Fruit fly (Drosophila melanogaster) whole organism, prepupa: ENCODE results near the gene CG10841.

Experiments used
- Blimp-1 ChIP-seq: fragments of 200-800 bp; sonication (Bioruptor generic); optimal IDR thresholded peaks from 3 replicates; lab custom pipeline; 2017; ENCODE audit warnings: missing biosample characterization, missing genetic modification characterization, mild to moderate bottlenecking, moderate library complexity, missing genetic modification reagents
- CG10669 ChIP-seq: fragments of 200-800 bp; sonication (Bioruptor generic); optimal IDR thresholded peaks from 3 replicates; lab custom pipeline; 2018; ENCODE audit warnings: missing biosample characterization, mild to moderate bottlenecking, missing genetic modification characterization, moderate library complexity
- CG11294 ChIP-seq: fragments of 200-800 bp; sonication (Bioruptor generic); IDR thresholded peaks from 2 replicates; pipeline ENCODE4 v1.3.6; 2022; ENCODE audit warnings: missing biosample characterization, missing genetic modification characterization
- CG11762 ChIP-seq: fragments of 200-800 bp; sonication (Bioruptor generic); optimal IDR thresholded peaks from 3 replicates; lab custom pipeline; 2016; ENCODE audit warnings: missing biosample characterization, missing genetic modification characterization; ENCODE audit not compliant: insufficient read depth
- CG16779 ChIP-seq: fragments of 200-800 bp; sonication (Bioruptor generic); optimal IDR thresholded peaks from 3 replicates; lab custom pipeline; 2017; ENCODE audit warnings: missing biosample characterization, mild to moderate bottlenecking, missing genetic modification characterization
- CG3032 ChIP-seq: fragments of 200-800 bp; optimal IDR thresholded peaks from 2 replicates; lab custom pipeline; 2019; ENCODE audit warnings: missing biosample characterization, mild to moderate bottlenecking, missing genetic modification characterization, moderate library complexity
- CG31627 ChIP-seq: fragments of 200-800 bp; sonication (Bioruptor generic); optimal IDR thresholded peaks from 3 replicates; lab custom pipeline; 2016; ENCODE audit warnings: missing biosample characterization, missing genetic modification characterization
- CG32006 ChIP-seq: fragments of 200-800 bp; sonication (Bioruptor generic); optimal IDR thresholded peaks from 3 replicates; lab custom pipeline; 2017; ENCODE audit warnings: missing biosample characterization, mild to moderate bottlenecking, missing genetic modification characterization
- CG34406 ChIP-seq: fragments of 200-800 bp; sonication (Bioruptor generic); optimal IDR thresholded peaks from 3 replicates; lab custom pipeline; 2016; ENCODE audit warnings: missing biosample characterization, missing genetic modification characterization
- CG3919 ChIP-seq: fragments of 200-800 bp; sonication (Bioruptor generic); optimal IDR thresholded peaks from 3 replicates; lab custom pipeline; 2016; ENCODE audit warnings: missing biosample characterization, missing genetic modification characterization
- CG6163 ChIP-seq: fragments of 200-800 bp; sonication (Bioruptor generic); IDR thresholded peaks from 3 replicates; pipeline ENCODE4 v1.3.6; 2022; ENCODE audit warnings: missing biosample characterization, missing genetic modification characterization
- CG6792 ChIP-seq: fragments of 200-800 bp; sonication (Bioruptor generic); optimal IDR thresholded peaks from 3 replicates; lab custom pipeline; 2016; ENCODE audit warnings: missing biosample characterization, missing genetic modification characterization
- CG6808 ChIP-seq: fragments of 200-800 bp; sonication (Bioruptor generic); optimal IDR thresholded peaks from 3 replicates; lab custom pipeline; 2017; ENCODE audit warnings: missing biosample characterization, missing genetic modification characterization, mild to moderate bottlenecking, moderate library complexity, missing genetic modification reagents
- CG7368 ChIP-seq: fragments of 200-800 bp; sonication (Bioruptor generic); optimal IDR thresholded peaks from 3 replicates; lab custom pipeline; 2016; ENCODE audit warnings: missing biosample characterization, missing genetic modification characterization
- CG8119 ChIP-seq: fragments of 200-800 bp; sonication (Bioruptor generic); IDR thresholded peaks from 3 replicates; pipeline ENCODE4 v1.3.6; 2022; ENCODE audit warnings: missing biosample characterization, missing genetic modification characterization
- Eip78C ChIP-seq: fragments of 200-800 bp; sonication (Bioruptor generic); peaks from one replicate; lab custom pipeline; 2016; ENCODE audit warnings: missing biosample characterization, missing genetic modification characterization
- Eip93F ChIP-seq: fragments of 200-800 bp; sonication (Bioruptor generic); optimal IDR thresholded peaks from 2 replicates; lab custom pipeline; 2016; ENCODE audit warnings: missing biosample characterization, mild to moderate bottlenecking, missing genetic modification characterization
- Ets96B ChIP-seq: fragments of 200-800 bp; optimal IDR thresholded peaks from 2 replicates; lab custom pipeline; 2019; ENCODE audit warnings: missing biosample characterization, mild to moderate bottlenecking, missing genetic modification characterization, moderate library complexity
- Gug ChIP-seq: fragments of 200-800 bp; sonication (Bioruptor generic); IDR thresholded peaks from 2 replicates; pipeline ENCODE4 v1.3.6; 2022; ENCODE audit warnings: missing biosample characterization, missing genetic modification characterization
- Lpt ChIP-seq: fragments of 200-800 bp; sonication (Bioruptor generic); optimal IDR thresholded peaks from 3 replicates; lab custom pipeline; 2016; ENCODE audit warnings: missing biosample characterization, missing genetic modification characterization
- OdsH ChIP-seq: fragments of 200-800 bp; sonication (Bioruptor generic); optimal IDR thresholded peaks from 3 replicates; lab custom pipeline; 2016; ENCODE audit warnings: missing biosample characterization, missing genetic modification characterization
- Smox ChIP-seq: fragments of 200-800 bp; sonication (Bioruptor generic); optimal IDR thresholded peaks from 3 replicates; lab custom pipeline; 2016; ENCODE audit warnings: missing biosample characterization, missing genetic modification characterization
- Sox102F ChIP-seq: fragments of 200-800 bp; sonication (Bioruptor generic); optimal IDR thresholded peaks from 2 replicates; lab custom pipeline; 2016; ENCODE audit warnings: missing biosample characterization, mild to moderate bottlenecking, missing genetic modification characterization
- Sox14 ChIP-seq: fragments of 200-800 bp; sonication (Bioruptor generic); optimal IDR thresholded peaks from 3 replicates; lab custom pipeline; 2016; ENCODE audit warnings: missing biosample characterization, missing genetic modification characterization
- achi ChIP-seq: fragments of 200-800 bp; sonication (Bioruptor generic); optimal IDR thresholded peaks from 3 replicates; lab custom pipeline; 2016; ENCODE audit warnings: missing biosample characterization, missing genetic modification characterization
- acj6 ChIP-seq: fragments of 200-800 bp; sonication (Bioruptor generic); optimal IDR thresholded peaks from 3 replicates; lab custom pipeline; 2016; ENCODE audit warnings: missing biosample characterization, missing genetic modification characterization
- cyc ChIP-seq: fragments of 200-800 bp; sonication (Bioruptor generic); optimal IDR thresholded peaks from 3 replicates; lab custom pipeline; 2016; ENCODE audit warnings: missing biosample characterization, missing genetic modification characterization
- dac ChIP-seq: fragments of 200-800 bp; sonication (Bioruptor generic); optimal IDR thresholded peaks from 2 replicates; lab custom pipeline; 2017; ENCODE audit warnings: missing biosample characterization, mild to moderate bottlenecking, missing genetic modification characterization
- eg ChIP-seq: fragments of 200-800 bp; sonication (Bioruptor generic); IDR thresholded peaks from 3 replicates; pipeline ENCODE4 v1.3.6; 2022; ENCODE audit warnings: missing biosample characterization, missing genetic modification characterization
- esn ChIP-seq: fragments of 200-800 bp; sonication (Bioruptor generic); optimal IDR thresholded peaks from 2 replicates; lab custom pipeline; 2016; ENCODE audit warnings: missing biosample characterization, mild to moderate bottlenecking, missing genetic modification characterization, moderate library complexity
- fd59A ChIP-seq: fragments of 200-800 bp; sonication (Bioruptor generic); optimal IDR thresholded peaks from 2 replicates; lab custom pipeline; 2017; ENCODE audit warnings: missing biosample characterization, mild to moderate bottlenecking, missing genetic modification characterization, missing genetic modification reagents
- fd85E ChIP-seq: fragments of 200-800 bp; sonication (Bioruptor generic); optimal IDR thresholded peaks from 3 replicates; lab custom pipeline; 2016; ENCODE audit warnings: missing biosample characterization, missing genetic modification characterization
- fkh ChIP-seq: fragments of 200-800 bp; sonication (Bioruptor generic); optimal IDR thresholded peaks from 3 replicates; lab custom pipeline; 2017; ENCODE audit warnings: missing biosample characterization, mild to moderate bottlenecking, missing genetic modification characterization, moderate library complexity
- lz ChIP-seq: fragments of 200-800 bp; sonication (Bioruptor generic); optimal IDR thresholded peaks from 3 replicates; lab custom pipeline; 2016; ENCODE audit warnings: missing biosample characterization, missing genetic modification characterization
- spab ChIP-seq: fragments of 200-800 bp; sonication (Bioruptor generic); optimal IDR thresholded peaks from 2 replicates; lab custom pipeline; 2017; ENCODE audit warnings: missing biosample characterization, mild to moderate bottlenecking, missing genetic modification characterization, missing genetic modification reagents
- svp ChIP-seq: fragments of 200-800 bp; sonication (Bioruptor generic); peaks from one replicate; lab custom pipeline; 2016; ENCODE audit warnings: missing biosample characterization, missing genetic modification characterization
- vri ChIP-seq: fragments of 200-800 bp; sonication (Bioruptor generic); optimal IDR thresholded peaks from 3 replicates; lab custom pipeline; 2016; ENCODE audit warnings: missing biosample characterization, mild to moderate bottlenecking, missing genetic modification characterization

Gene CG10841

DNA sequence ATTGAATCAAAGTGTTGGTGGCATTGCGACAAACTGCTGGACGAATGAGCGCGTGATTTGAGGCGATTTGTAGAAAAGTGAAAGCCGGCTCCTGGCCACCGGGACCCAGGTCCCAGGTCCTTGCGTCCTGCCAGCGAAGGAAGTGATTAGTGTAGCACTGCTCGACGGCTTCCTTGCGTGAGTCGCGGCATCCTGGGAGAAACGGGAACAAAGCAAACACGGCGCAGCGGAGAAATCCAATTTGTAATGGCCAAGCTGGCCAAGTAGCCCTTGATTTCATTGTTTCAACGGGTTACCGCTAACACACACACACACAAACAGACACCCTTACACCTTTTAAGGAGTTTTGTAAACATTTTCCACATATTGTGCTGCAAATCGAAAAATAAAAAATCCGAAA, at the start of gene CG10841:
Gene CG10841 (plus strand): TSS at position 301 of the 400 bp plus-strand sequence.
- TF ChIP-seq dac (GFP tag; lab: Kevin White, UChicago): no peak
- no peak for TF ChIP-seq CG11294 (GFP tag; lab: Robert Waterston, UW)
- no peak for TF ChIP-seq Ets96B (tag; lab: Kevin White, UChicago)
- no peak for TF ChIP-seq CG6808 (GFP tag; lab: Kevin White, UChicago)
- no peak for TF ChIP-seq CG10669 (GFP tag; lab: Kevin White, UChicago)
- no peak for TF ChIP-seq OdsH
- no peak for TF ChIP-seq CG3919 (GFP tag; lab: Kevin White, UChicago)
- no peak for TF ChIP-seq CG8119 (GFP tag; lab: Robert Waterston, UW)
- no peak for TF ChIP-seq Lpt
- TF ChIP-seq CG6792: no peak
- no peak for TF ChIP-seq eg (GFP tag; lab: Robert Waterston, UW)
- TF ChIP-seq esn (GFP tag; lab: Kevin White, UChicago): no peak
- no peak for TF ChIP-seq Blimp-1
- no peak for TF ChIP-seq spab (GFP tag; lab: Kevin White, UChicago)
- TF ChIP-seq vri (GFP tag; lab: Kevin White, UChicago): no peak
- no peak for TF ChIP-seq Eip93F (GFP tag; lab: Kevin White, UChicago)
- no peak for TF ChIP-seq fd85E (GFP tag; lab: Kevin White, UChicago)
- TF ChIP-seq CG6163: no peak
- no peak for TF ChIP-seq fd59A (GFP tag; lab: Kevin White, UChicago)

DNA sequence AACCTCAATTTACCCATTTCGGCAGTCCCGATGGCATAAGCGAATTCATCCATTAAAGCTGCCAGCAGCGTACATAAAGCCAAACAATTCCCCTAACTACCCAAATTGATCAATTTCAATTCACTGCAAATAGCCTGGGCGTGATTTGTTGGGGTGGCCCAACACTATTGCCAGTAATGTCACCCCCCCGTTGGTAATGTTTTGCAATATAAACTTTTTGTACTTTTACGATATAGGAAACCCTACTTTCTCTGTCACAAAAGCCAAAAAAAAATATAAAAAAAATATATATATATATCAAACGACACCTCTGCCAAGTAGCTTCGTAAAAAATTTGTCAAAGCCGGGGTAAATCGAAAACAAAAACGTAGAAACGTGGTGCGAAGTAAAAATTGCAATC, 44.0 kb upstream of the CG10841 start, which contains the start of gene CG14370:
Gene CG14370 (plus strand): TSS at position 301 of the 400 bp plus-strand sequence.
- no peak for TF ChIP-seq Smox (GFP tag; lab: Kevin White, UChicago)
- no peak for TF ChIP-seq Ets96B (tag; lab: Kevin White, UChicago)
- TF ChIP-seq fkh (GFP tag; lab: Kevin White, UChicago): no peak
- no peak for TF ChIP-seq CG16779 (tag; lab: Kevin White, UChicago)
- TF ChIP-seq acj6 (GFP tag; lab: Kevin White, UChicago): no peak
- no peak for TF ChIP-seq Eip78C
- no peak for TF ChIP-seq CG8119 (GFP tag; lab: Robert Waterston, UW)
- TF ChIP-seq CG10669 (GFP tag; lab: Kevin White, UChicago): no peak
- no peak for TF ChIP-seq lz (GFP tag; lab: Kevin White, UChicago)
- TF ChIP-seq achi (GFP tag; lab: Kevin White, UChicago): no peak
- no peak for TF ChIP-seq CG11762
- no peak for TF ChIP-seq CG34406
- no peak for TF ChIP-seq svp (GFP tag; lab: Kevin White, UChicago)
- no peak for TF ChIP-seq cyc (GFP tag; lab: Kevin White, UChicago)
- no peak for TF ChIP-seq fd85E (GFP tag; lab: Kevin White, UChicago)
- no peak for TF ChIP-seq CG31627 (GFP tag; lab: Kevin White, UChicago)
- no peak for TF ChIP-seq CG3032 (tag; lab: Kevin White, UChicago)

dm6 chr3R:13592557-13592956, 39.2 kb upstream of the CG10841 start, which contains the start of gene CG14369:
Gene CG14369, minus strand, starts transcription at chr3R:13592657.
- no peak for TF ChIP-seq CG3919 (GFP tag; lab: Kevin White, UChicago)
- no peak for TF ChIP-seq Sox102F (GFP tag; lab: Kevin White, UChicago)
- no peak for TF ChIP-seq Gug (GFP tag; lab: Robert Waterston, UW)
- no peak for TF ChIP-seq CG7368 (GFP tag; lab: Kevin White, UChicago)
- no peak for TF ChIP-seq Sox14
- no peak for TF ChIP-seq Smox (GFP tag; lab: Kevin White, UChicago)

- TF ChIP-seq Eip78C: peak; percentile 53
- TF ChIP-seq svp (GFP tag; lab: Kevin White, UChicago): peak; percentile 21
- TF ChIP-seq CG32006 (GFP tag; lab: Kevin White, UChicago): no peak
- no peak for TF ChIP-seq CG31627 (GFP tag; lab: Kevin White, UChicago)
These were observed 35.3 kb upstream of the CG10841 start for dm6 chr3R:13596409-13596808.
